Worm (Caenorhabditis elegans) whole organism, L1 larva: ENCODE measurements around the gene T22D1.17.
A peak's percentile ranks its signal among the peaks of the same experiment; 100 is the strongest.

ENCODE experiments used
- C34B4.2 ChIP-seq: sonication (generic microtip); optimal IDR thresholded peaks from 2 replicates; lab custom pipeline; 2017; ENCODE audit warnings: mild to moderate bottlenecking, missing genetic modification characterization, missing compliant biosample characterization
- Y116A8C.19 ChIP-seq: sonication (generic microtip); optimal IDR thresholded peaks from 2 replicates; lab custom pipeline; 2016; ENCODE audit warnings: missing compliant biosample characterization, missing genetic modification characterization, borderline replicate concordance
- aly-2 ChIP-seq: fragments of 150-350 bp; optimal IDR thresholded peaks from 2 replicates; lab custom pipeline; 2014; ENCODE audit warnings: missing biosample characterization, missing genetic modification characterization
- blmp-1 ChIP-seq: fragments of 150-350 bp; optimal IDR thresholded peaks from 2 replicates; lab custom pipeline; 2014; ENCODE audit warnings: missing biosample characterization, missing genetic modification characterization
- ceh-88 ChIP-seq: fragments of 200-800 bp; sonication (Bioruptor generic); IDR thresholded peaks from 2 replicates; pipeline ENCODE4 v1.3.6; 2022; ENCODE audit warnings: missing genetic modification characterization, missing compliant biosample characterization
- ceh-90 ChIP-seq: sonication (generic microtip); optimal IDR thresholded peaks from 2 replicates; lab custom pipeline; 2016; ENCODE audit warnings: missing genetic modification characterization, missing compliant biosample characterization
- dpl-1 ChIP-seq, 3 experiments: fragments of 150-350 bp in 2 of 3; sonication (generic microtip) in 1 of 3; optimal IDR thresholded peaks; 2 replicates each; lab custom pipeline; 2014 to 2017; ENCODE audit warnings: missing biosample characterization in 3 of 3, missing genetic modification characterization in 3 of 3, missing genetic modification reagents in 3 of 3
- dsc-1 ChIP-seq: sonication (generic microtip); optimal IDR thresholded peaks from 2 replicates; lab custom pipeline; 2016; ENCODE audit warnings: mild to moderate bottlenecking, missing genetic modification characterization, missing compliant biosample characterization
- efl-1 ChIP-seq, 4 experiments: fragments of 150-350 bp; optimal IDR thresholded peaks in 3 of 4; peaks in 1 of 4; 1 replicate in 1 of 4; 2 replicates in 3 of 4; lab custom pipeline; 2014; ENCODE audit warnings: missing biosample characterization in 2 of 4, missing genetic modification characterization in 2 of 4, missing genetic modification reagents in 2 of 4
- efl-3 ChIP-seq: fragments of 200-800 bp; sonication (Bioruptor generic); optimal IDR thresholded peaks from 2 replicates; lab custom pipeline; 2018; ENCODE audit warnings: mild to moderate bottlenecking, missing genetic modification characterization, missing compliant biosample characterization
- egl-13 ChIP-seq: sonication (generic microtip); optimal IDR thresholded peaks from 2 replicates; lab custom pipeline; 2016; ENCODE audit warnings: missing genotype, missing genetic modification reagents, missing genetic modification characterization, missing compliant biosample characterization
- ets-5 ChIP-seq: fragments of 200-800 bp; sonication (Bioruptor generic); IDR thresholded peaks from 2 replicates; pipeline ENCODE4 v1.3.6; 2022; ENCODE audit warnings: missing genetic modification characterization, missing compliant biosample characterization
- fkh-10 ChIP-seq: sonication (generic microtip); optimal IDR thresholded peaks from 2 replicates; lab custom pipeline; 2017; ENCODE audit warnings: missing biosample characterization, missing genetic modification reagents, missing genetic modification characterization
- fkh-4 ChIP-seq: sonication (generic microtip); optimal IDR thresholded peaks from 2 replicates; lab custom pipeline; 2016; ENCODE audit warnings: missing compliant biosample characterization, missing genetic modification characterization, borderline replicate concordance
- fkh-8 ChIP-seq: sonication (generic microtip); optimal IDR thresholded peaks from 2 replicates; lab custom pipeline; 2016; ENCODE audit warnings: mild to moderate bottlenecking, missing genetic modification characterization, missing compliant biosample characterization
- hpl-2 ChIP-seq: fragments of 150-350 bp; optimal IDR thresholded peaks from 2 replicates; lab custom pipeline; 2014; ENCODE audit warnings: missing biosample characterization, missing genetic modification reagents, missing genetic modification characterization
- irx-1 ChIP-seq: sonication (generic microtip); optimal IDR thresholded peaks from 2 replicates; lab custom pipeline; 2016; ENCODE audit warnings: missing genetic modification characterization, missing compliant biosample characterization
- isw-1 ChIP-seq: fragments of 200-800 bp; sonication (Bioruptor generic); IDR thresholded peaks from 2 replicates; pipeline ENCODE4 v1.3.6; 2022; ENCODE audit warnings: missing genetic modification characterization, missing compliant biosample characterization
- lin-14 ChIP-seq: fragments of 200-800 bp; sonication (Bioruptor generic); optimal IDR thresholded peaks from 2 replicates; lab custom pipeline; 2018; ENCODE audit warnings: mild to moderate bottlenecking, missing genetic modification characterization, moderate library complexity, missing compliant biosample characterization
- lin-35 ChIP-seq, 2 experiments: fragments of 150-350 bp; optimal IDR thresholded peaks; 2 replicates each; lab custom pipeline; 2014; ENCODE audit warnings: missing biosample characterization in 2 of 2, missing genetic modification characterization in 2 of 2, missing genetic modification reagents in 2 of 2
- lsy-2 ChIP-seq, 2 experiments: fragments of 150-350 bp; optimal IDR thresholded peaks; 2 replicates each; lab custom pipeline; 2014; ENCODE audit warnings: missing biosample characterization in 2 of 2, missing genetic modification characterization in 2 of 2
- mab-9 ChIP-seq: fragments of 200-800 bp; sonication (Bioruptor generic); IDR thresholded peaks from 2 replicates; pipeline ENCODE4 v1.3.6; 2022; ENCODE audit warnings: missing genetic modification reagents, missing genetic modification characterization, missing compliant biosample characterization
- mep-1 ChIP-seq: fragments of 150-350 bp; optimal IDR thresholded peaks from 2 replicates; lab custom pipeline; 2014; ENCODE audit warnings: missing biosample characterization, missing genetic modification characterization
- nhr-11 ChIP-seq: fragments of 150-350 bp; optimal IDR thresholded peaks from 2 replicates; lab custom pipeline; 2014; ENCODE audit warnings: missing biosample characterization, missing genetic modification characterization
- nhr-12 ChIP-seq: sonication (generic microtip); optimal IDR thresholded peaks from 2 replicates; lab custom pipeline; 2017; ENCODE audit warnings: missing biosample characterization, missing genetic modification characterization
- nhr-20 ChIP-seq: sonication (generic microtip); optimal IDR thresholded peaks from 2 replicates; lab custom pipeline; 2016; ENCODE audit warnings: mild to moderate bottlenecking, missing genetic modification characterization, missing compliant biosample characterization
- nhr-28 ChIP-seq: fragments of 150-350 bp; optimal IDR thresholded peaks from 2 replicates; lab custom pipeline; 2014; ENCODE audit warnings: missing biosample characterization, missing genetic modification characterization
- nhr-47 ChIP-seq: sonication (generic microtip); optimal IDR thresholded peaks from 2 replicates; lab custom pipeline; 2016; ENCODE audit warnings: mild to moderate bottlenecking, missing genetic modification characterization, moderate library complexity, missing compliant biosample characterization
- nhr-71 ChIP-seq: sonication (generic microtip); optimal IDR thresholded peaks from 2 replicates; lab custom pipeline; 2016; ENCODE audit warnings: mild to moderate bottlenecking, missing genetic modification characterization, moderate library complexity, missing compliant biosample characterization
- nhr-76 ChIP-seq: sonication (generic microtip); optimal IDR thresholded peaks from 2 replicates; lab custom pipeline; 2017; ENCODE audit warnings: missing biosample characterization, missing genetic modification characterization
- pag-3 ChIP-seq: sonication (generic microtip); optimal IDR thresholded peaks from 2 replicates; lab custom pipeline; 2017; ENCODE audit warnings: missing genetic modification characterization, mild to moderate bottlenecking, missing compliant biosample characterization, antibody characterized with exemption, borderline replicate concordance; ENCODE audit not compliant: insufficient read depth
- pax-3 ChIP-seq: fragments of 200-800 bp; sonication (Bioruptor generic); optimal IDR thresholded peaks from 2 replicates; lab custom pipeline; 2018; ENCODE audit warnings: mild to moderate bottlenecking, missing genetic modification characterization, moderate library complexity, missing compliant biosample characterization
- snu-23 ChIP-seq: sonication (generic microtip); optimal IDR thresholded peaks from 2 replicates; lab custom pipeline; 2016; ENCODE audit warnings: missing genetic modification characterization, missing compliant biosample characterization
- sox-4 ChIP-seq: sonication (generic microtip); optimal IDR thresholded peaks from 2 replicates; lab custom pipeline; 2016; ENCODE audit warnings: missing genetic modification characterization, missing compliant biosample characterization
- swsn-7 ChIP-seq: sonication (generic microtip); optimal IDR thresholded peaks from 2 replicates; lab custom pipeline; 2016; ENCODE audit warnings: missing genetic modification characterization, missing compliant biosample characterization
- tlp-1 ChIP-seq: fragments of 150-350 bp; optimal IDR thresholded peaks from 2 replicates; lab custom pipeline; 2014; ENCODE audit warnings: missing biosample characterization, missing genetic modification characterization
- unc-62 ChIP-seq: fragments of 150-350 bp; optimal IDR thresholded peaks from 2 replicates; lab custom pipeline; 2014; ENCODE audit warnings: missing biosample characterization, missing genetic modification reagents, missing genetic modification characterization
- unc-86 ChIP-seq: sonication (generic microtip); optimal IDR thresholded peaks from 2 replicates; lab custom pipeline; 2016; ENCODE audit warnings: missing genetic modification characterization, missing compliant biosample characterization
- vab-15 ChIP-seq: sonication (generic microtip); optimal IDR thresholded peaks from 2 replicates; lab custom pipeline; 2017; ENCODE audit warnings: missing genotype, mild to moderate bottlenecking, missing genetic modification characterization, missing compliant biosample characterization
- zip-4 ChIP-seq: fragments of 200-800 bp; sonication (Bioruptor generic); optimal IDR thresholded peaks from 2 replicates; lab custom pipeline; 2018; ENCODE audit warnings: mild to moderate bottlenecking, missing genetic modification characterization, moderate library complexity, missing compliant biosample characterization
- ztf-11 ChIP-seq, 2 experiments: sonication (generic microtip); optimal IDR thresholded peaks; 2 replicates each; lab custom pipeline; 2016 to 2017; ENCODE audit warnings: missing genetic modification characterization in 2 of 2, missing biosample characterization in 1 of 2, missing compliant biosample characterization in 1 of 2
- ztf-4 ChIP-seq: fragments of 150-350 bp; optimal IDR thresholded peaks from 2 replicates; lab custom pipeline; 2014; ENCODE audit warnings: missing biosample characterization, missing genetic modification characterization

The T22D1.17 gene

DNA sequence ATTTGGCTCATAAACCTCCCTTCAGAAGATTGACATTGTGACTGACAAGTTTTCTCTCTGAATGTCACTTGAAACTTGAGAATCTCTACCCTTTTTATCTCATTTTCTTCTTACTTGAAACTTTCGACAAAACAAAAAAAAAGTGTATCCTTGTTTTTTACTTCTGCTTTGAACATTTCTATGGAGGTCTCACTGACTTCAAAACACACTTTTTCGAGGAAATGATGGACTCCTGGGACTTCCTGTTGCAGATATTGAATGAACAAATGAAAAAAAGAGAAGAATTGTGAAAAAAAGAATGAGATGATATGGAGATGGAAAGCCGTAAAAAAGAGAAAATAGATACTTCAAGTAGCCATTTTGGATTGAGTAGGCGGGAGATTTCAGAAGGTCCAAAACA, 35.3 kb downstream of the T22D1.17 start:
- TF ChIP-seq fkh-10 (GFP tag; lab: Kevin White, UChicago): peak; percentile 52
- TF ChIP-seq lin-14 (GFP tag; lab: Kevin White, UChicago): peak; percentile 35
- TF ChIP-seq egl-13 (tag; lab: Kevin White, UChicago): no peak
- TF ChIP-seq, all 84 proteins: peak for 2

- TF ChIP-seq efl-1 (optimal IDR thresholded peaks at IDR 0.05; lab: Kevin White, UChicago): no peak
- TF ChIP-seq efl-1 (GFP tag; optimal IDR thresholded peaks at IDR 0.05 in 1 of 2; lab: Kevin White, UChicago): peak in 1 of 2 experiments; percentile 10
- no peak for TF ChIP-seq nhr-11
- TF ChIP-seq lin-14 (GFP tag; lab: Kevin White, UChicago): peak; percentile 54
- peak in 1 of 2 experiments; percentile 15 for TF ChIP-seq lsy-2 (tag; optimal IDR thresholded peaks at IDR 0.05; lab: Kevin White, UChicago)
- TF ChIP-seq dsc-1 (tag; lab: Kevin White, UChicago): no peak
- TF ChIP-seq lin-35 (GFP tag; optimal IDR thresholded peaks at IDR 0.05; lab: Kevin White, UChicago): peak in 1 of 2 experiments; percentile 4
- peak; percentile 23 for TF ChIP-seq snu-23 (GFP tag; lab: Kevin White, UChicago)
- peak; percentile 60 for TF ChIP-seq nhr-71 (tag; lab: Kevin White, UChicago)
- no peak for TF ChIP-seq nhr-12
- no peak for TF ChIP-seq ceh-88 (GFP tag; lab: Robert Waterston, UW)
- TF ChIP-seq dpl-1 (GFP tag; optimal IDR thresholded peaks at IDR 0.05; lab: Kevin White, UChicago): peak in 1 of 3 experiments; percentile 33
- no peak for TF ChIP-seq nhr-76 (tag; lab: Kevin White, UChicago)
- TF ChIP-seq, all 84 proteins: peak for 7
Measured at ce11 chrIV:6946832-6947231, 41.0 kb downstream of the T22D1.17 start.

- TF ChIP-seq sox-4 (tag; lab: Kevin White, UChicago) (peak; percentile 34), efl-1 (optimal IDR thresholded peaks at IDR 0.05; lab: Kevin White, UChicago) (no peak), efl-1 (GFP tag; optimal IDR thresholded peaks at IDR 0.05 in 1 of 2; lab: Kevin White, UChicago) (peak in 1 of 2 experiments; percentile 70), tlp-1 (tag; lab: Kevin White, UChicago) (no peak), nhr-11 (no peak), aly-2 (tag; lab: Kevin White, UChicago) (no peak), fkh-8 (peak; percentile 49), ceh-88 (GFP tag; lab: Robert Waterston, UW) (no peak), dsc-1 (tag; lab: Kevin White, UChicago) (peak; percentile 69)
Measured at ce11 chrIV:6951259-6951658, 45.5 kb downstream of the T22D1.17 start.

DNA sequence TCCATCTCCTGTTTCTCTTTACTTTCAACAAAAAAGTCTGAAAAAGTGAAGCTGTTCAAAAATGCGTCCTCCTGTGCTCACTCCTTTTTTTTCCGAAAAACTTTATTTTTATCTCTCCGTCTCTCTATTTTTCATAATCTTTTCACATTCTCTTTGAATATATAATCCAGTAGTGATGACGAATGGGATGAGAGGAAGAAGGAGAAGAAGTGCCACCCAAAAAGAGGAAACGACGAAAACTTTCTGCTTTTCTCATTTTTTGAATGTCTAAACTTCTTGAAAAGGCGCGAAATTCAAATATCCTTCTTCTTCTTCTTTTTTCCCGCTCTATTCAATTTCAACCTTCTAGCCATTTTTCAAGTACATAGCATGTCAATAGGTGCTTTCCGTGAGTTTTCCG, 48.9 kb downstream of the T22D1.17 start:
- no peak for TF ChIP-seq zip-4 (GFP tag; lab: Kevin White, UChicago)
- peak; percentile 95 for TF ChIP-seq fkh-10 (GFP tag; lab: Kevin White, UChicago)
- peak in 1 of 2 experiments; percentile 43 for TF ChIP-seq efl-1 (optimal IDR thresholded peaks at IDR 0.05; lab: Kevin White, UChicago)
- TF ChIP-seq efl-1 (GFP tag; optimal IDR thresholded peaks at IDR 0.05 in 1 of 2; lab: Kevin White, UChicago): peak in 1 of 2 experiments; percentile 41
- no peak for TF ChIP-seq ztf-11 (tag; optimal IDR thresholded peaks at IDR 0.05; lab: Kevin White, UChicago)
- no peak for TF ChIP-seq Y116A8C.19 (tag; lab: Kevin White, UChicago)
- peak in 1 of 2 experiments; percentile 17 for TF ChIP-seq lin-35 (GFP tag; optimal IDR thresholded peaks at IDR 0.05; lab: Kevin White, UChicago)
- TF ChIP-seq hpl-2 (GFP tag; lab: Kevin White, UChicago): no peak
- TF ChIP-seq lsy-2 (tag; optimal IDR thresholded peaks at IDR 0.05; lab: Kevin White, UChicago): peak in 1 of 2 experiments; percentile 35
- TF ChIP-seq mab-9: no peak
- TF ChIP-seq egl-13 (tag; lab: Kevin White, UChicago): peak; percentile 10
- TF ChIP-seq lin-14 (GFP tag; lab: Kevin White, UChicago): peak; percentile 79
- TF ChIP-seq nhr-71 (tag; lab: Kevin White, UChicago): peak; percentile 22
- no peak for TF ChIP-seq pag-3 (tag; lab: Kevin White, UChicago)
- TF ChIP-seq sox-4 (tag; lab: Kevin White, UChicago): no peak
- TF ChIP-seq pax-3 (tag; lab: Kevin White, UChicago): no peak
- TF ChIP-seq C34B4.2 (tag; lab: Kevin White, UChicago): no peak
- no peak for TF ChIP-seq nhr-28
- TF ChIP-seq unc-62 (GFP tag; lab: Kevin White, UChicago): no peak
- TF ChIP-seq dpl-1 (GFP tag; optimal IDR thresholded peaks at IDR 0.05; lab: Kevin White, UChicago): peak in 1 of 3 experiments; percentile 45
- TF ChIP-seq fkh-4 (tag; lab: Kevin White, UChicago): no peak
- peak; percentile 8; the same call in 1 of the 2 replicates for TF ChIP-seq isw-1
- peak; percentile 37 for TF ChIP-seq irx-1 (tag; lab: Kevin White, UChicago)
- TF ChIP-seq vab-15: no peak
- no peak for TF ChIP-seq nhr-20 (tag; lab: Kevin White, UChicago)
- TF ChIP-seq fkh-8: no peak
- no peak for TF ChIP-seq ets-5 (GFP tag; lab: Robert Waterston, UW)
- TF ChIP-seq mep-1 (tag; lab: Kevin White, UChicago): no peak
- no peak for TF ChIP-seq ceh-88 (GFP tag; lab: Robert Waterston, UW)
- peak; percentile 59 for TF ChIP-seq unc-86 (tag; lab: Kevin White, UChicago)
- TF ChIP-seq swsn-7: no peak
- peak; percentile 24 for TF ChIP-seq nhr-47 (tag; lab: Kevin White, UChicago)
- no peak for TF ChIP-seq efl-3
- no peak for TF ChIP-seq ztf-4 (tag; lab: Kevin White, UChicago)
- no peak for TF ChIP-seq ceh-90
- TF ChIP-seq blmp-1 (tag; lab: Kevin White, UChicago): no peak
